Fruit fly (Drosophila melanogaster) whole organism: ENCODE data around the gene CG16989.

Source experiments
- CG8478 ChIP-seq: fragments of >200 bp; optimal IDR thresholded peaks from 2 replicates; lab custom pipeline; 2018; ENCODE audit warnings: inconsistent platforms
- EcR ChIP-seq, 2 experiments: fragments of >200 bp; optimal IDR thresholded peaks; 2 replicates each; lab custom pipeline; 2017; ENCODE audit warnings: missing biosample characterization in 2 of 2, missing genetic modification characterization in 2 of 2, missing genetic modification reagents in 2 of 2
- psq ChIP-seq: fragments of >200 bp; optimal IDR thresholded peaks from 2 replicates; lab custom pipeline; 2017

DNA sequence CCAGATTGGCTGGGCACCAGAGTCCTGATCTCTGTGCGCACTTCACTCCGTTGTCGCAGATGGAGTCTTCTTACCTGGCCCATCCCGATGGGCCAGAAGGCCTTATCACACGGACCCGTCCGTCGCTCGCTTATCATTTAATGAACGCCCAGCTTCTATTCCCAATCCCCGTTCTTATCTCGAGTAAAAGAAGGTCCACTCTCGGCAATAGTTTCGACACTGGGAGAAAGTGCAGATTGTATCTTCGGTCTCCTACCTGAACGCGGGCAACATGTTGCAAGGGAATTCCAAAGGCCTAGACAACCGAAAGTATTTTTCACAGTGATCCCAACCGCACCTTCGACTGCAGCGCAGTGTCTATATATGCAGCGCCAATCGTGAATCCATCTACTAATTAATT, 26.9 kb upstream of the CG16989 start:
- TF ChIP-seq EcR (GFP tag; optimal IDR thresholded peaks at IDR 0.05; lab: Kevin White, UChicago) (no peak), psq (lab: Kevin White, UChicago) (no peak), CG8478 (lab: Kevin White, UChicago) (no peak)
